Fruit fly (Drosophila melanogaster): ENCODE measurements around the gene Jhbp2.

- TF ChIP-seq usp (GFP tag; optimal IDR thresholded peaks at IDR 0.05) (no peak), Dll (optimal IDR thresholded peaks at IDR 0.05) (no peak), EcR (GFP tag; optimal IDR thresholded peaks at IDR 0.05) (no peak), CG8478 (optimal IDR thresholded peaks at IDR 0.05) (no peak)
These were observed at the start of gene Jhbp2 for dm6 chr3R:4960898-4961819.

Measured in whole organism.